Worm (Caenorhabditis elegans) whole organism, early embryonic: ENCODE data around the gene srj-14.

Experiments used
- aly-1 ChIP-seq: sonication (generic microtip); optimal IDR thresholded peaks from 2 replicates; lab custom pipeline; 2016; ENCODE audit warnings: missing genetic modification characterization, missing compliant biosample characterization
- ama-1 ChIP-seq: fragments of 150-350 bp; optimal IDR thresholded peaks from 2 replicates; lab custom pipeline; 2014
- ets-7 ChIP-seq: sonication (generic microtip); optimal IDR thresholded peaks from 2 replicates; lab custom pipeline; 2016; ENCODE audit warnings: missing genotype, missing genetic modification characterization, missing compliant biosample characterization
- flt-1 ChIP-seq: fragments of 200-800 bp; sonication (Bioruptor generic); IDR thresholded peaks from 2 replicates; pipeline ENCODE4 v1.3.6; 2022; ENCODE audit warnings: missing genetic modification characterization, missing compliant biosample characterization
- hmbx-1 ChIP-seq: sonication (generic microtip); optimal IDR thresholded peaks from 2 replicates; lab custom pipeline; 2016; ENCODE audit warnings: mild to moderate bottlenecking, missing genetic modification characterization, missing compliant biosample characterization
- hmg-4 ChIP-seq: fragments of 200-800 bp; sonication (Bioruptor generic); optimal IDR thresholded peaks from 2 replicates; lab custom pipeline; 2018; ENCODE audit warnings: mild to moderate bottlenecking, missing genetic modification characterization, missing compliant biosample characterization

DNA sequence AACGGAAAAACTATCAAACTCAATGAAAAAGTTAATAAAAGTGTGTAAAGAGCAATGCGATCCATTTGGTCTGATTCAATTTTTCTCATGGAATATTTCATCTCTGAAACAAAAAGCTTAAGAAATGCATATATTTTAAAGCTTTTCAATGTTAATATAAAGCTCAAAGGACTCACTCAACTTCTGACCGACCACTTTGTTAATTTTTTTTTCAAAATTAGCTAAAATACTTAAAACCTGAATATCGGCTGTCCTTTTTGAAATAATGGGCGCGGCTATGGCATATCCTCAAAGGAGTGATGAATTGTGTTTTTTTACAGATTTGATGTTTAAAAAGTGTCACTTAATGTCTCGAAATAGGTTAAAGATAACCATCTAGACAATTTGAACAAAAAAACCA, 20.3 kb downstream of the srj-14 start, which contains the start of gene C02H6.1:
- TF ChIP-seq ama-1 (lab: Kevin White, UChicago) = no peak
- no peak for TF ChIP-seq ets-7 (tag; lab: Kevin White, UChicago)
- no peak for TF ChIP-seq hmbx-1 (tag; lab: Kevin White, UChicago)
- no peak for TF ChIP-seq aly-1 (tag; lab: Kevin White, UChicago)
- TF ChIP-seq flt-1 (GFP tag; lab: Robert Waterston, UW) = no peak
- TF ChIP-seq hmg-4 (GFP tag; lab: Kevin White, UChicago) = no peak
